Worm (Caenorhabditis elegans) whole organism, L3 larva: ENCODE measurements around the gene F20E11.7.

Experiments
- ceh-16 ChIP-seq: sonication (generic microtip); optimal IDR thresholded peaks from 2 replicates; lab custom pipeline; 2017; ENCODE audit warnings: missing biosample characterization, missing genetic modification characterization
- elt-1 ChIP-seq: fragments of 150-350 bp; optimal IDR thresholded peaks from 2 replicates; lab custom pipeline; 2014; ENCODE audit warnings: missing biosample characterization, missing genetic modification characterization
- elt-2 ChIP-seq: sonication (generic microtip); optimal IDR thresholded peaks from 2 replicates; lab custom pipeline; 2016; ENCODE audit warnings: missing genetic modification reagents, mild to moderate bottlenecking, missing genetic modification characterization, missing compliant biosample characterization
- elt-3 ChIP-seq, 3 experiments: fragments of 150-350 bp in 1 of 3; sonication (generic microtip) in 2 of 3; optimal IDR thresholded peaks; 2 replicates in 2 of 3; 4 replicates in 1 of 3; lab custom pipeline; 2014 to 2017; ENCODE audit warnings: missing biosample characterization in 3 of 3, missing genetic modification characterization in 3 of 3
- fkh-2 ChIP-seq: fragments of 150-350 bp; optimal IDR thresholded peaks from 2 replicates; lab custom pipeline; 2014; ENCODE audit warnings: missing biosample characterization, missing genetic modification reagents, missing genetic modification characterization
- lin-39 ChIP-seq: fragments of 150-350 bp; optimal IDR thresholded peaks from 2 replicates; lab custom pipeline; 2018; ENCODE audit warnings: missing biosample characterization, missing genetic modification reagents, missing genetic modification characterization
- nfya-1 ChIP-seq: sonication (generic microtip); optimal IDR thresholded peaks from 2 replicates; lab custom pipeline; 2017; ENCODE audit warnings: missing genetic modification characterization, mild to moderate bottlenecking, missing compliant biosample characterization, antibody characterized with exemption, moderate library complexity; ENCODE audit not compliant: insufficient read depth
- nhr-28 ChIP-seq: fragments of 150-350 bp; optimal IDR thresholded peaks from 2 replicates; lab custom pipeline; 2014; ENCODE audit warnings: missing biosample characterization, missing genetic modification characterization
- pha-4 ChIP-seq: fragments of 150-350 bp; optimal IDR thresholded peaks from 2 replicates; lab custom pipeline; 2014; ENCODE audit warnings: missing biosample characterization, missing genetic modification reagents, missing genetic modification characterization
- skn-1 ChIP-seq: fragments of 150-350 bp; optimal IDR thresholded peaks from 2 replicates; lab custom pipeline; 2014; ENCODE audit warnings: missing biosample characterization, missing genetic modification characterization
- unc-62 ChIP-seq: fragments of 150-350 bp; sonication (generic microtip); optimal IDR thresholded peaks from 4 replicates; lab custom pipeline; 2014; ENCODE audit warnings: missing biosample characterization, missing genetic modification reagents, missing genetic modification characterization

DNA sequence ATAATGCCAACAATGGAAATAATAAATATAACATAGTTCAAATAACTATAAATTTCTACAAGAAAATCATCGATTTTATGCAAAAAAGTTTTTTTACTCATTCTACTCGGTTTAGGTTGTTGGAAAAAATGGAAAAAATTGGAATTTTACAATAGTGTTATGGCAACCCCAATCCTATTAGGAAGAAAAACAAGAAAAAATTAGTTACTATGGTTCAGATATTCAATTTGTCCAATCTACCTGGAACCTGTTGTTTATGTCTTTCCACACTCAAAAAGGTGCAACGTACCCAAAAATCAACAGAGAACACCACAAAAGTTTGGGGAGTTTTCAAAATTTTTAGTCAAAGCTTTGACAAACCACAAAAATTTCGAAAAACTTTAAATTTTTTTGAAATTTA is 34.3 kb upstream of the F20E11.7 start, which contains the start of gene T27C5.10:
- TF ChIP-seq elt-3 (tag; optimal IDR thresholded peaks at IDR 0.05; lab: Kevin White, UChicago), result no peak
- no peak for TF ChIP-seq elt-1 (tag; lab: Kevin White, UChicago)
- no peak for TF ChIP-seq ceh-16 (tag; lab: Kevin White, UChicago)
- TF ChIP-seq fkh-2 (tag; lab: Kevin White, UChicago), result no peak
- TF ChIP-seq lin-39 (tag; lab: Kevin White, UChicago), result no peak
- no peak for TF ChIP-seq unc-62
- TF ChIP-seq elt-2 (tag; lab: Kevin White, UChicago), result no peak
- no peak for TF ChIP-seq nhr-28 (tag; lab: Kevin White, UChicago)
- no peak for TF ChIP-seq nfya-1 (tag; lab: Kevin White, UChicago)
- TF ChIP-seq skn-1, result no peak
- no peak for TF ChIP-seq pha-4 (tag; lab: Kevin White, UChicago)
